Worm (Caenorhabditis elegans) whole organism, L4 larva: ENCODE data around the gene W01D2.6.

Experiments used
- F44E2.7 ChIP-seq: fragments of 200-800 bp; sonication (Bioruptor generic); IDR thresholded peaks from 2 replicates; pipeline ENCODE4 v2.1.2; 2022; ENCODE audit warnings: missing genetic modification characterization, missing compliant biosample characterization
- fkh-10 ChIP-seq: fragments of 150-350 bp; optimal IDR thresholded peaks from 2 replicates; lab custom pipeline; 2014; ENCODE audit warnings: missing biosample characterization, missing genetic modification reagents, missing genetic modification characterization
- hmg-1.1 ChIP-seq: fragments of 200-800 bp; sonication (Bioruptor generic); IDR thresholded peaks from 2 replicates; pipeline ENCODE4 v1.3.6; 2022; ENCODE audit warnings: missing genetic modification reagents, missing genetic modification characterization, missing compliant biosample characterization
- lin-13 ChIP-seq: fragments of 150-350 bp; optimal IDR thresholded peaks from 2 replicates; lab custom pipeline; 2014; ENCODE audit warnings: missing biosample characterization, missing genetic modification reagents, missing genetic modification characterization
- lsy-2 ChIP-seq, 2 experiments: fragments of 150-350 bp in 1 of 2; sonication (generic microtip) in 1 of 2; optimal IDR thresholded peaks; 2 replicates each; lab custom pipeline; 2014 to 2017; ENCODE audit warnings: missing biosample characterization in 2 of 2, missing genetic modification characterization in 2 of 2
- mdl-1 ChIP-seq, 2 experiments: fragments of 150-350 bp in 1 of 2; sonication (generic microtip) in 1 of 2; optimal IDR thresholded peaks; 2 replicates each; lab custom pipeline; 2014 to 2017; ENCODE audit warnings: missing biosample characterization in 2 of 2, missing genetic modification characterization in 2 of 2
- mep-1 ChIP-seq: fragments of 150-350 bp; sonication (generic microtip); optimal IDR thresholded peaks from 3 replicates; lab custom pipeline; 2014; ENCODE audit warnings: missing biosample characterization, missing genetic modification characterization
- nhr-76 ChIP-seq: fragments of 150-350 bp; optimal IDR thresholded peaks from 2 replicates; lab custom pipeline; 2014; ENCODE audit warnings: missing biosample characterization, missing genetic modification characterization
- snpc-4 ChIP-seq: fragments of 150-350 bp; optimal IDR thresholded peaks from 2 replicates; lab custom pipeline; 2014; ENCODE audit warnings: missing biosample characterization, missing genetic modification characterization
- tag-97 ChIP-seq: fragments of 200-800 bp; sonication (Bioruptor generic); IDR thresholded peaks from 2 replicates; pipeline ENCODE4 v1.3.6; 2022; ENCODE audit warnings: missing genetic modification characterization, missing compliant biosample characterization
- tra-1 ChIP-seq: fragments of 200-800 bp; sonication (Bioruptor generic); IDR thresholded peaks from 2 replicates; pipeline ENCODE4 v1.3.6; 2022; ENCODE audit warnings: missing genetic modification reagents, missing genetic modification characterization, missing compliant biosample characterization
- ztf-11 ChIP-seq: fragments of 150-350 bp; optimal IDR thresholded peaks from 2 replicates; lab custom pipeline; 2014; ENCODE audit warnings: missing biosample characterization, missing genetic modification characterization

DNA sequence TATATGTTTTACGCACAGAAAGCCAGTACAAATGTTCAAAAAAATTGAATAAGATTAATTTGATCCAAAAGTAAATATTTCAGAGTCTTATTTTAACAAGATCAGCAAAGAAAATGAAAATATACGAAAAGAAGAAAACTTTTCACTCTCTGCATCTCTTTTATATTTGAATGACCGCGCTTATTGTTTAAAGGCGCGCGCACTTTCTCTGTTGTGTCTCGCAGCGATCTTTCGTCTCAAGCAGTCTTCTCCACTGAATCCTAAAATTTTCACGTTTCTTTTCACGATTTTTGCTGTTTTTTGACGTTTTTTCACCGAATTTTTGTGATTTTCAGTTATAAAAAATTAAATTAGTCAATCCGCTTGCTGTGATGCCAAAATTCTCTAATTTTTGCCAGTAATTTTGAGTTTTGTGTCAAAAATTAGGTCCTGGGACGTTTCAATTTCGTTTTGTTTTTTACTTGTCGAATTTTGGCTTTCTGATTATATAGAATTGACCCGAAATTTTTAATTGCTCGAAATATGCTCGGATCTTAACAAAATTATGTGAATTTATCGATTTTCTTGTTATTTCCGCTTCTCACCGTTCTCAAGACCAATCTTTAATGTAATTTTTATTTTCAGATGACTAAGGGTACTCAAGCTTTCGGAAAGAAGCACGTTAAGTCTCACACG is 6.2 kb downstream of the W01D2.6 start, which contains the start of gene W01D2.1:
- no peak for TF ChIP-seq tag-97 (GFP tag; lab: Robert Waterston, UW)
- no peak for TF ChIP-seq mdl-1 (tag; optimal IDR thresholded peaks at IDR 0.05; lab: Kevin White, UChicago)
- TF ChIP-seq ztf-11 (tag; lab: Kevin White, UChicago): no peak
- no peak for TF ChIP-seq nhr-76 (tag; lab: Kevin White, UChicago)
- TF ChIP-seq snpc-4 (tag; lab: Kevin White, UChicago): no peak
- peak in 1 of 2 experiments; percentile 86 for TF ChIP-seq lsy-2 (tag; optimal IDR thresholded peaks at IDR 0.05; lab: Kevin White, UChicago)
- no peak for TF ChIP-seq F44E2.7
- TF ChIP-seq fkh-10 (GFP tag; lab: Kevin White, UChicago): no peak
- peak; percentile 62 for TF ChIP-seq mep-1
- no peak for TF ChIP-seq tra-1
- TF ChIP-seq hmg-1.1: peak; percentile 47; the same call in 1 of the 2 replicates
- TF ChIP-seq lin-13 (GFP tag; lab: Kevin White, UChicago): peak; percentile 57
